Worm (Caenorhabditis elegans) whole organism, mixed stage, embryonic: ENCODE data around the gene srt-74.

Source experiments
- M03D4.4 ChIP-seq: sonication (generic microtip); optimal IDR thresholded peaks from 2 replicates; lab custom pipeline; 2017; ENCODE audit warnings: mild to moderate bottlenecking, missing genetic modification characterization, missing compliant biosample characterization
- blmp-1 ChIP-seq: fragments of 150-350 bp; optimal IDR thresholded peaks from 2 replicates; lab custom pipeline; 2014; ENCODE audit warnings: missing biosample characterization, missing genetic modification characterization
- ceh-39 ChIP-seq: fragments of 150-350 bp; optimal IDR thresholded peaks from 2 replicates; lab custom pipeline; 2014; ENCODE audit warnings: missing biosample characterization, missing genetic modification characterization
- ceh-43 ChIP-seq: fragments of 200-800 bp; sonication (Bioruptor generic); optimal IDR thresholded peaks from 2 replicates; lab custom pipeline; 2018; ENCODE audit warnings: mild to moderate bottlenecking, missing genetic modification characterization, moderate library complexity, missing compliant biosample characterization
- ceh-83 ChIP-seq: fragments of 200-800 bp; sonication (Bioruptor generic); optimal IDR thresholded peaks from 2 replicates; lab custom pipeline; 2018; ENCODE audit warnings: mild to moderate bottlenecking, missing genetic modification characterization, missing compliant biosample characterization
- ces-1 ChIP-seq: fragments of 150-350 bp; optimal IDR thresholded peaks from 2 replicates; lab custom pipeline; 2014; ENCODE audit warnings: missing biosample characterization, missing genetic modification reagents, missing genetic modification characterization
- cnd-1 ChIP-seq: fragments of 200-800 bp; sonication (Bioruptor generic); optimal IDR thresholded peaks from 2 replicates; lab custom pipeline; 2018; ENCODE audit warnings: mild to moderate bottlenecking, missing genetic modification characterization, missing compliant biosample characterization
- drap-1 ChIP-seq: fragments of 200-800 bp; sonication (Bioruptor generic); optimal IDR thresholded peaks from 3 replicates; lab custom pipeline; 2018; ENCODE audit warnings: mild to moderate bottlenecking, missing genetic modification characterization, missing compliant biosample characterization
- elt-1 ChIP-seq: sonication (generic microtip); optimal IDR thresholded peaks from 2 replicates; lab custom pipeline; 2017; ENCODE audit warnings: missing genetic modification characterization, mild to moderate bottlenecking, missing compliant biosample characterization, antibody characterized with exemption, moderate library complexity, borderline replicate concordance; ENCODE audit not compliant: insufficient read depth
- elt-3 ChIP-seq: fragments of 150-350 bp; optimal IDR thresholded peaks from 2 replicates; lab custom pipeline; 2014; ENCODE audit warnings: missing biosample characterization, missing genetic modification characterization
- flh-1 ChIP-seq: fragments of 200-800 bp; sonication (Bioruptor generic); optimal IDR thresholded peaks from 2 replicates; lab custom pipeline; 2018; ENCODE audit warnings: mild to moderate bottlenecking, missing genetic modification characterization, moderate library complexity, missing compliant biosample characterization
- hlh-1 ChIP-seq: fragments of 150-350 bp; optimal IDR thresholded peaks from 2 replicates; lab custom pipeline; 2014; ENCODE audit warnings: missing biosample characterization, missing genetic modification reagents, missing genetic modification characterization
- lin-13 ChIP-seq: fragments of 150-350 bp; optimal IDR thresholded peaks from 2 replicates; lab custom pipeline; 2014; ENCODE audit warnings: missing biosample characterization, missing genetic modification characterization
- lin-32 ChIP-seq: fragments of 200-800 bp; sonication (Bioruptor generic); optimal IDR thresholded peaks from 2 replicates; lab custom pipeline; 2018; ENCODE audit warnings: mild to moderate bottlenecking, missing genetic modification characterization, missing compliant biosample characterization
- lsy-2 ChIP-seq: fragments of 150-350 bp; optimal IDR thresholded peaks from 2 replicates; lab custom pipeline; 2014; ENCODE audit warnings: missing biosample characterization, missing genetic modification characterization
- mab-5 ChIP-seq: fragments of 150-350 bp; optimal IDR thresholded peaks from 2 replicates; lab custom pipeline; 2014; ENCODE audit warnings: missing biosample characterization, missing genetic modification characterization
- mep-1 ChIP-seq: fragments of 150-350 bp; optimal IDR thresholded peaks from 2 replicates; lab custom pipeline; 2017; ENCODE audit warnings: missing biosample characterization, missing genetic modification reagents, missing genetic modification characterization, inconsistent platforms
- mls-2 ChIP-seq: sonication (generic microtip); optimal IDR thresholded peaks from 2 replicates; lab custom pipeline; 2016; ENCODE audit warnings: mild to moderate bottlenecking, missing genetic modification characterization, moderate library complexity, missing compliant biosample characterization
- nhr-12 ChIP-seq: fragments of 150-350 bp; optimal IDR thresholded peaks from 2 replicates; lab custom pipeline; 2014; ENCODE audit warnings: missing biosample characterization, missing genetic modification characterization
- nhr-237 ChIP-seq: fragments of 150-350 bp; optimal IDR thresholded peaks from 2 replicates; lab custom pipeline; 2014; ENCODE audit warnings: missing biosample characterization, missing genetic modification characterization
- nhr-28 ChIP-seq: fragments of 150-350 bp; optimal IDR thresholded peaks from 2 replicates; lab custom pipeline; 2014; ENCODE audit warnings: missing biosample characterization, missing genetic modification characterization
- nhr-76 ChIP-seq: sonication (generic microtip); optimal IDR thresholded peaks from 2 replicates; lab custom pipeline; 2017; ENCODE audit warnings: missing biosample characterization, missing genetic modification characterization
- pha-4 ChIP-seq: fragments of 150-350 bp; optimal IDR thresholded peaks from 2 replicates; lab custom pipeline; 2018; ENCODE audit warnings: missing biosample characterization, missing genetic modification reagents, missing genetic modification characterization
- sem-2 ChIP-seq: fragments of 200-800 bp; sonication (Bioruptor generic); optimal IDR thresholded peaks from 2 replicates; lab custom pipeline; 2018; ENCODE audit warnings: mild to moderate bottlenecking, missing genetic modification characterization, missing compliant biosample characterization
- snpc-4 ChIP-seq: fragments of 150-350 bp; optimal IDR thresholded peaks from 2 replicates; lab custom pipeline; 2014; ENCODE audit warnings: missing biosample characterization, missing genetic modification characterization
- sptf-1 ChIP-seq: sonication (generic microtip); optimal IDR thresholded peaks from 2 replicates; lab custom pipeline; 2017; ENCODE audit warnings: mild to moderate bottlenecking, missing genetic modification characterization, moderate library complexity, missing compliant biosample characterization
- tbx-8 ChIP-seq: fragments of 200-800 bp; sonication (Bioruptor generic); optimal IDR thresholded peaks from 2 replicates; lab custom pipeline; 2018; ENCODE audit warnings: mild to moderate bottlenecking, missing genetic modification characterization, moderate library complexity, missing compliant biosample characterization
- unc-120 ChIP-seq: sonication (generic microtip); optimal IDR thresholded peaks from 2 replicates; lab custom pipeline; 2017; ENCODE audit warnings: missing genetic modification characterization, missing compliant biosample characterization; ENCODE audit not compliant: poor library complexity, severe bottlenecking
- unc-62 ChIP-seq: fragments of 150-350 bp; optimal IDR thresholded peaks from 2 replicates; lab custom pipeline; 2014; ENCODE audit warnings: missing biosample characterization, missing genetic modification reagents, missing genetic modification characterization
- zip-8 ChIP-seq: fragments of 150-350 bp; optimal IDR thresholded peaks from 2 replicates; lab custom pipeline; 2014; ENCODE audit warnings: missing biosample characterization, missing genetic modification characterization
- ztf-11 ChIP-seq: fragments of 150-350 bp; optimal IDR thresholded peaks from 2 replicates; lab custom pipeline; 2014; ENCODE audit warnings: missing biosample characterization, missing genetic modification characterization

srt-74 gene

ce11 chrV:14299569-14300064 is 17.5 kb upstream of the srt-74 start, which contains the start of the genes spig-3 and F14D7.12:
Gene spig-3, minus strand, starts transcription at chrV:14299669.
Gene F14D7.12, plus strand, starts transcription at chrV:14300014.
- no peak for TF ChIP-seq nhr-12
- no peak for TF ChIP-seq lin-13 (tag; lab: Kevin White, UChicago)
- TF ChIP-seq nhr-237 (tag; lab: Kevin White, UChicago) = no peak
- no peak for TF ChIP-seq blmp-1 (tag; lab: Kevin White, UChicago)
- TF ChIP-seq mab-5 (tag; lab: Kevin White, UChicago) = no peak
- TF ChIP-seq elt-1 (tag; lab: Kevin White, UChicago) = no peak
- no peak for TF ChIP-seq nhr-28 (tag; lab: Kevin White, UChicago)
- TF ChIP-seq cnd-1 (tag; lab: Kevin White, UChicago) = no peak
- TF ChIP-seq ceh-43 (GFP tag; lab: Kevin White, UChicago) = no peak
- no peak for TF ChIP-seq ceh-83
- TF ChIP-seq nhr-76 (tag; lab: Kevin White, UChicago) = no peak
- no peak for TF ChIP-seq ceh-39 (tag; lab: Kevin White, UChicago)
- no peak for TF ChIP-seq mep-1
- TF ChIP-seq mls-2 = no peak
- no peak for TF ChIP-seq flh-1 (GFP tag; lab: Kevin White, UChicago)
- no peak for TF ChIP-seq hlh-1 (tag; lab: Kevin White, UChicago)
- no peak for TF ChIP-seq ces-1 (GFP tag; lab: Kevin White, UChicago)
- no peak for TF ChIP-seq zip-8 (tag; lab: Kevin White, UChicago)
- TF ChIP-seq M03D4.4 (tag; lab: Kevin White, UChicago) = no peak

ce11 chrV:14296499-14296898 is 14.4 kb upstream of the srt-74 start, which contains the start of gene F14D7.3:
Gene F14D7.3, plus strand, starts transcription at chrV:14296799.
- TF ChIP-seq ceh-43 (GFP tag; lab: Kevin White, UChicago) = no peak
- TF ChIP-seq lsy-2 (tag; lab: Kevin White, UChicago) = no peak
- TF ChIP-seq blmp-1 (tag; lab: Kevin White, UChicago) = no peak
- no peak for TF ChIP-seq nhr-237 (tag; lab: Kevin White, UChicago)
- no peak for TF ChIP-seq lin-32 (GFP tag; lab: Kevin White, UChicago)
- TF ChIP-seq mab-5 (tag; lab: Kevin White, UChicago) = no peak
- TF ChIP-seq cnd-1 (tag; lab: Kevin White, UChicago) = no peak

ce11 chrV:14294396-14294795 is 12.3 kb upstream of the srt-74 start, which contains the start of gene F14D7.9:
Gene F14D7.9, plus strand, starts transcription at chrV:14294696.
- TF ChIP-seq nhr-12 (no peak), ceh-39 (tag; lab: Kevin White, UChicago) (no peak)

ce11 chrV:14293667-14294194 is 11.6 kb upstream of the srt-74 start, which contains the start of gene F14D7.2:
Gene F14D7.2, minus strand, starts transcription at chrV:14293717.
- no peak for TF ChIP-seq drap-1 (GFP tag; lab: Kevin White, UChicago)
- no peak for TF ChIP-seq lin-32 (GFP tag; lab: Kevin White, UChicago)
- TF ChIP-seq unc-62 (GFP tag; lab: Kevin White, UChicago) = no peak
- TF ChIP-seq mep-1 = no peak
- no peak for TF ChIP-seq nhr-76 (tag; lab: Kevin White, UChicago)
- no peak for TF ChIP-seq mls-2
- no peak for TF ChIP-seq elt-3 (tag; lab: Kevin White, UChicago)
- no peak for TF ChIP-seq pha-4 (tag; lab: Kevin White, UChicago)
- no peak for TF ChIP-seq ztf-11
- no peak for TF ChIP-seq hlh-1 (tag; lab: Kevin White, UChicago)
- no peak for TF ChIP-seq nhr-28 (tag; lab: Kevin White, UChicago)
- no peak for TF ChIP-seq snpc-4 (tag; lab: Kevin White, UChicago)
- no peak for TF ChIP-seq ces-1 (GFP tag; lab: Kevin White, UChicago)
- TF ChIP-seq nhr-12 = no peak
- TF ChIP-seq sptf-1 = no peak
- no peak for TF ChIP-seq blmp-1 (tag; lab: Kevin White, UChicago)
- no peak for TF ChIP-seq ceh-43 (GFP tag; lab: Kevin White, UChicago)
- no peak for TF ChIP-seq sem-2 (GFP tag; lab: Kevin White, UChicago)
- no peak for TF ChIP-seq cnd-1 (tag; lab: Kevin White, UChicago)
- TF ChIP-seq elt-1 (tag; lab: Kevin White, UChicago) = no peak

- TF ChIP-seq zip-8 (tag; lab: Kevin White, UChicago) (no peak), tbx-8 (GFP tag; lab: Kevin White, UChicago) (no peak), ztf-11 (no peak), lin-32 (GFP tag; lab: Kevin White, UChicago) (no peak), nhr-237 (tag; lab: Kevin White, UChicago) (no peak), hlh-1 (tag; lab: Kevin White, UChicago) (no peak), mab-5 (tag; lab: Kevin White, UChicago) (no peak), lsy-2 (tag; lab: Kevin White, UChicago) (no peak), unc-62 (GFP tag; lab: Kevin White, UChicago) (no peak), ceh-43 (GFP tag; lab: Kevin White, UChicago) (no peak), sem-2 (GFP tag; lab: Kevin White, UChicago) (no peak), ces-1 (GFP tag; lab: Kevin White, UChicago) (no peak), elt-3 (tag; lab: Kevin White, UChicago) (no peak), unc-120 (tag; lab: Kevin White, UChicago) (no peak), elt-1 (tag; lab: Kevin White, UChicago) (no peak), nhr-28 (tag; lab: Kevin White, UChicago) (no peak)
Observed at ce11 chrV:14290636-14291035, 8.5 kb upstream of the srt-74 start, which contains the start of gene F14D7.18. Gene F14D7.18, minus strand, starts transcription at chrV:14290736.
